Worm (Caenorhabditis elegans): ENCODE results near the gene crm-1.

DNA sequence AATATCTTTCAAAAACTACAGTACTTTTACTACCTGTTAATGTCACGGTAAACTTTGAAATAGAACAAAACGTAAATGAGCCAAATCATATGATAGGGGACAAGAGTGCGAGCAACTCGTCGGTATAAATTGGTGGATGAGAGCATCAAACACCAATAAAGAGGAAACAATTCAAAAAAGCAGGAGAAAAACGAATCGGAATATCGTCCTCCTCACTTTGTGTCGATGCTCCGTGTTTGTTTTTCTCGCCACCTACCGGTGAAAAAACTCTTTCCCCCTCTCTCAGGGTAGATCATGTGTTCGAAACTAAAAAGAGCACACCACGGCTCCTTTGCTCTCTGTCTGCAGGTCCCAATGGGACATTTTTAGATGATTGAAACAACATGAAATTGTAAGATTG is 3.8 kb downstream of the crm-1 start:
- TF ChIP-seq nhr-25 (tag; optimal IDR thresholded peaks at IDR 0.05) = no peak
- no peak for TF ChIP-seq ama-1 (optimal IDR thresholded peaks at IDR 0.05)
- TF ChIP-seq ztf-4 (tag; optimal IDR thresholded peaks at IDR 0.05) = no peak
- TF ChIP-seq snpc-4 (tag; optimal IDR thresholded peaks at IDR 0.05) = no peak
- TF ChIP-seq mdl-1 (tag; optimal IDR thresholded peaks at IDR 0.05) = no peak
- TF ChIP-seq unc-62 (GFP tag; optimal IDR thresholded peaks at IDR 0.05) = no peak
- TF ChIP-seq ceh-16 (tag; optimal IDR thresholded peaks at IDR 0.05) = no peak
- TF ChIP-seq nfya-1 (tag; optimal IDR thresholded peaks at IDR 0.05; ENCODE audit: insufficient read depth) = no peak
- peak; percentile 74 for TF ChIP-seq pha-4 (tag; optimal IDR thresholded peaks at IDR 0.05)
- no peak for TF ChIP-seq nhr-76 (tag; optimal IDR thresholded peaks at IDR 0.05)
- TF ChIP-seq lsy-12 (tag; optimal IDR thresholded peaks at IDR 0.05) = no peak

Measured in whole organism, L3 larva.